Fruit fly (Drosophila melanogaster): Measurements from ENCODE around the gene CG33490.
"Not testable (repeated sequence)": the region's sequence is repeated elsewhere in the genome, so short reads cannot be mapped to it uniquely, and the experiment has no call there.

CG33490 gene

DNA sequence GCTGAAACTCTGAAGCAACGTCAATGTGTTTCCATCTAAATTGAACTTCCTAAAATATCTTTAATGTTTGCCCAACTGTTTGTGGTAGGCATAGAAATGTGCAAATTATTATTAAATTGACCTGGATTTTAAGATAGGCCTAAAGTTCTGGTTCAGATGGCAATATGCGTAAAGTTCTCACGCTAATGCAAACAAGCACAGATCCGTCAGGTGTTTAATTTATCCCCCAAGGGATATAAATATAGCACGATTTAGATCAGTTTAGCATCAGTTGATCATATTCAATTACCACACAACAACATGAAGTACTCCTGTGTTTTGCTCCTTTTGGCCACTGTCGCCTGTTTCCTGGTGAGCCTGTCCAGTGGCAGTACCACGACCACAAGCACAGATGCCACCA is 14.9 kb upstream of the CG33490 start, which contains the start of gene CG7377:
Gene CG7377 (plus strand): TSS at position 301 of the 400 bp plus-strand sequence.
- TF ChIP-seq CG17801 (GFP tag; optimal IDR thresholded peaks at IDR 0.05; ENCODE audit: partially characterized antibody): not testable (repeated sequence)

DNA sequence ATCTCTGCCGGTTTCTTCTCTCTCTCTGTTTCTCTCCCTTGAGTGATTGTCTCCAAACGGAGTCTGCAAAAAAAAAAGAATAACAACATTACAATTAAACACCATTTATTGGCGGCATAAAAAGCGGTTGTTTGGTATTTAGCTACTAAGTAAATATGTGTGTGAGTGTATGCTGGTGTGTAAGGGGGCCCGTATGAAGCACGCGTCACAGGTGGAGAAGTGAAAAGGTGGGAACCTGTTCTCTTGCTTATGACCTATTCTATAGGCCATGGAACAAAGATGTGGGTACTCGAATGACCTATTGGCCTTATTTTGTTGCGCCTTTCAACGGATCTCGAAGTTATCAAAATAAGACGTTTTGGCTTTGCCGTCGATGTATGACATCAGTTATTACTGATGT is 14.1 kb upstream of the CG33490 start:
- no peak for TF ChIP-seq CG17801 (GFP tag; optimal IDR thresholded peaks at IDR 0.05; ENCODE audit: partially characterized antibody)

DNA sequence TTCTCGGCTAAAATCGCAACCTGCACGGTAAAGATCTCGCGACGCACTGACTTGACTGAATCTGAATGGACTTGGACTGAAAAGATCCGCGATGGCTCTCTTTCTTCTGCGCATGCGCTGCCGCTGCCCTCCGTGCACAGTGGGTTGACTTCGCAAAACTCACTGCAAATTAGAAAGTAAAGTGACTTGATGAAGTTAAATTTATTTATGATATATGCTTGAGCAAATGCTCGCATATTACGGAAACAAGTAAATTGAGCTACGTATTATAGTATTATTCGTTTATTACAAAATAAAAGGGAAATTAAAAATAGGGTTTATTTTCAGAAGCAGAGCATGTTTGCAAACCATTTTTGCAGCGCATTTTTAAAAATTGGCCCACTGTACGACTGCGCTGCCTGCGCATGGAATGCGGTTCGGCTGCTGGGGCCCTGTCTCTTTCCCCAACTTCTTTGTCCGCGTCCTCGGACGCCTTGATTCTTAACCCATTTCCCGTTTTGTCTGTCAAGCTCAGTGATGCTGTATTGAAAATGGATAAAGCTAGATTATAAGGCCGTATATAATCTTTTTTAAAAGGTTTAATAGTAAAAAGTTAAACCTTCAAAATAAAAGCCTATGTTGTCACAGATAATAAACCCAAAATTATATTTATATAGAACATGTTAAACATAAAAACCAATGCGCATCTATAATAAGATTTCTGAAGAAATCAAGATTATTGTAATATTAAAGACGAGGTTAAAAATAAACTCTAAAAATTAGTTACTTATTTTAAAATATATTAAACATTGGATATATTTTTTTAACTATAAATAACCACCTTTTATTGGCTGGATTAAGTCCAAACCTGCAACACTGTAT is 13.5 kb upstream of the CG33490 start, which contains the start of gene rt:
Gene rt (minus strand): TSS at position 51 of the 861 bp plus-strand sequence.
- TF ChIP-seq CG17801 (GFP tag; optimal IDR thresholded peaks at IDR 0.05; ENCODE audit: partially characterized antibody): peak; percentile 27

DNA sequence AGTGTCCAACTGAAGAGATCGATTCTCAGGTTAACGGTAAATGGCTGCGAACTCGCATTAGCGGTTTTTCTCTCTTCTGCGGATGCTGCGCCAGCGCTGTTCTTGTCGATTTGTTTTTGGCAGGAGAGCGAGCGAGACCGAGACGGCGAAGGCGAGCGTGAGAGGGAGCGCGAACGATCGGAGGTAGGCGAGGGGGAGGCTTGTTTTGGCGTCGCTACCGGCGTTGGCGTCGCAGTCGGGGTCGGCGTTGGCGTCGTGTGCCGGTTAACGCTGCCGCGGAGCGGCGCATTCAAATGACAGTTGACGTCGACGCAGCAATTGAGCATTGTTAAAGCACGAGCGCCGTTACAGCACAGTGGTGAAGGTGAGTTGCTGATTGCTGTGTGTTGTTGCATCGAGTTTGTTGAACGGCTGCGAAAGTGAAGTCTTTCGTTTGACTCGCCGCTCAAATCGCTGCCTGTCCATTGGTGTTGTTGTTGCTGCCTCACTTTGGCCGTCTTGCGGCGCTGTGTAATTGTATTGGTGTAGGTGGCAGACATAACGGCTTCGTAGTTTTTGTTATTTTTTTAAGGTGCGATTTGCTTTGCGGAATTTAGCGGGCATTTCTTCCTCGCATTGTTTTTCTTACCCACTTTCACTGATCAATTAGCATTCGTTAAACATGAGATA is 12.5 kb upstream of the CG33490 start:
- TF ChIP-seq CG17801 (GFP tag; optimal IDR thresholded peaks at IDR 0.05; ENCODE audit: partially characterized antibody): no peak

DNA sequence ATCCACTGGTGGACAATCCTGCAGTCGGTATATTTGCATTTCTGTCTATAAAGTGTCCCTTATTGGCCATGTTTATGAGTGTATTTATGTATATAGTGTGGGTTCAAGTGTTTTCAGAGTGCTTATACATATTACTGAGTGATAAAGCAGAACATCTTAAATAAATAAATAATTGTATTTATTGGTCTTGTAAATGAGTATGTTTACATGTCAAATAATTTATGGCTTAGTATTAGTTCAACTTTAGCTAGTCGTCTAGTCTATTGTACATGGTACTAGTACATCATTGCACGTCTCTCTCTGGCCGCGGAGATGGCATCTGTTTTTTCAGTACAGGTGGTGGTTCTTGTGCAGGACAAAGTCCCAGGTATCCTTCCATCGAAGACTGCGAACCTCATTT is 9.5 kb upstream of the CG33490 start, which contains the start of gene CG32086:
Gene CG32086 (minus strand): TSS at position 101 of the 400 bp plus-strand sequence.
- no peak for TF ChIP-seq CG17801 (GFP tag; optimal IDR thresholded peaks at IDR 0.05; ENCODE audit: partially characterized antibody)

DNA sequence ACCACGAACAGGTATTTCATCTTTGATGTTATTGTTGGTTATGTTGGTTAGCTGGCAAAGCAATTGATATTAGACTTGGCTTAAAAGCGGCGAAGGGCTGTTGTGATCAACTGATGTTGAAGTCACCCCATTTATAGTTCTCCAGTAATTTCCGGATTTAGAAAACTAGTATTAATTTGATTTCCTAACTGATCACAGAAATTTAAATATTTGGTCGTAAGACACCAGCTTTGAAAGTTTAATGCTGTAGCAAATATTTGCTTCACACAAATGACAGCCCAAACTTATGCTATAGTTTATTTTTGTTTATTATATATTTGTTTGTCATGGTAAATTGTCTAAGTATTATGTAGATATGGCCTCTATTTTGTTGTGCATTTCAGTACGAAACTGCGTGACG is 7.6 kb upstream of the CG33490 start, which contains the start of gene CG33269:
Gene CG33269 (minus strand): TSS at position 101 of the 400 bp plus-strand sequence.
- no peak for TF ChIP-seq CG17801 (GFP tag; optimal IDR thresholded peaks at IDR 0.05; ENCODE audit: partially characterized antibody)

DNA sequence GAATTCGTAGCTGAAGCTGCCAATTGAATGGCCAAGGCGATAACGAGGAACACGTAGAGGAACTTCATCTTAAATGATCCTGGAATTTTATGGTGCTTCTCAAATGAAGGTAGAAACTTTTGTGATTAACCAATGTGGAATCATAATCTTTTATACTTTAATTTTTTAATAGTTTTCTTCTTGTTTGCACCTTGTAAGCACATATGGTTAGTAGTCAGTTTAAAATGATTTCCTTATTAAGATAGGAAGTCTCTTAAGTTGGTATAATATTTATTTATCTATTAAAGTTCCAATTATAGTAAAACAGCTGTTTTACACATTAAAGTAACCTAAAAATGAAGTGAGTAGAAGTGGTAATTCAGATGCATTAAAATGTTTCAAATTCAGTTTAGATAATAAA is 6.5 kb upstream of the CG33490 start, which contains the start of gene CG43391:
Gene CG43391 (minus strand): TSS at position 101 of the 400 bp plus-strand sequence.
- TF ChIP-seq CG17801 (GFP tag; optimal IDR thresholded peaks at IDR 0.05; ENCODE audit: partially characterized antibody): no peak

DNA sequence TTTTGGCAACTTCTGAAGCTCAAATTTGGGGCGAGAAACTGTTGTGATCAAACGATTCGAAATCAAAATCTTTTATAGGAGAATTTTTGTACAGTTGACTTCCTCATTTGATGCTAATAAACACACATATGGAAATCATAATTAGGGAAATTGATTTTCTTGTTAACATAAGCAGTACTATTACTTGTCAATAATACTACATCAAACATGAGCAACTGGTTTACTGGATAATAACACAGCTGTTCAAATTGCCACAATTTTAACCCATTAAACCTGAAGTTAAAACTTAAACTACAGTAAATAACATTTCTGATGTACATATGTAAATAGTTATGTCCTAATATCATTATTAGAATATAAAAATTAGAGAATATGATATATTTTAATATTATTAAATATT is 5.5 kb upstream of the CG33490 start, which contains the start of gene CG43390:
Gene CG43390 (minus strand): TSS at position 32 of the 400 bp plus-strand sequence.
- TF ChIP-seq CG17801 (GFP tag; optimal IDR thresholded peaks at IDR 0.05; ENCODE audit: partially characterized antibody): no peak

DNA sequence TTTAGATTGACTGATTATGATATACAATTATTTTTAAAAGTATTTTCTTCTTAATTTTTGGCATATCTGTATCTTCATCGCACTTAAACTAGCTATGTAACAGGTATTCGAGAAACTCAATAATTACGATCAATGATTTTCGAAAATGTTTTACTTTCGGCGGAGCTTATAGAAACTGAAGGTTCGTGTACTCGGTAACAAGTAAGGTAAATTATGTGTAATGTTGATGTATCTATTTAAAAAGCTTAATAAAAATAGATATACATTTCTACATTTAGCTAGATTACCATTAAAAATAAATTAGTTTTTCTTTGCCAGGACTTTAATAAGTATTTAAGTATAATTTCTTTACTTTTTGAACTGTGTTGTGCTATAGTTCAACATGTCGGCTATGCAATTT is 4.4 kb upstream of the CG33490 start:
- TF ChIP-seq CG17801 (GFP tag; optimal IDR thresholded peaks at IDR 0.05; ENCODE audit: partially characterized antibody): no peak

DNA sequence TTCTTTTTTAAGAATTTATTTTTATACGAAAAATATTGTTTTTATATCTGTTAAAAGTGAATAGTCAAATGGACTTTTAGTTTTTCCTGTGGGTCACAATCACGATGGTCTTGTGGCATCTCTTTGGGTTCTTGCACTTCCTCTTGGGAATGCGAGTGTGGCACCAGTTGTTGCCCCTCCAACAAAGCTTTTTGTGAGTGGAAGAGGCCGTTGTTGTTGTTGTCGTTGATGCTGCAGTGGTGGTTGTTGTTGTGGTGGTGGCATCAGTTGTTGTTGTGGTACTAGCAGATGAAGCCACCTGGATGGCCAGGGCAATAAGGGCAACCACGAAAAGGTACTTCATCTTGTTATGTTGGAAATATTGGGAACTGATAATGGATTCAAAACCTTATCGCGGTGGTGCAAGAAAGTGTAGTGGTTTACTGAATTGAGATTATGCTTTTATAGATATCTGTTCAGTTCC is 3.8 kb upstream of the CG33490 start, which contains the start of gene CG33270:
Gene CG33270 (minus strand): TSS at position 413 of the 463 bp plus-strand sequence.
- no peak for TF ChIP-seq CG17801 (GFP tag; optimal IDR thresholded peaks at IDR 0.05; ENCODE audit: partially characterized antibody)

DNA sequence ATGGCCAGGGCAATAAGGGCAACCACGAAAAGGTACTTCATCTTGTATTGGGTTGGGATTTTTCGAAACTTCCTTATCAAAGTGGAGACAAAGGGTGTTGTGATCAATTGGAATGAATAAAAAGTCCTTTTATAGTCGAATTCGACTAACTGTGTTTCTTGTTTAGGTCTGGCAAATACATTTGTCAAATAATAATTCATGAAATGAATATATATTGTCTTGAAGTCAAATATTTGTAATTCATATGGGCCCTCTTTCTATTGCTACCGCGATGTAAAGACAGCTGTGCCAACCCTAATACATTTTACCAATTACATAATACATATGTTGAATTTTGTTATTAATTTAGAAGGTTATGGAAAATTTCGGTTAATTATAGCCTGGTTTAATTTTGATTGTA is 2.9 kb upstream of the CG33490 start, which contains the start of gene CG33271:
Gene CG33271 (minus strand): TSS at position 101 of the 400 bp plus-strand sequence.
- no peak for TF ChIP-seq CG17801 (GFP tag; optimal IDR thresholded peaks at IDR 0.05; ENCODE audit: partially characterized antibody)

DNA sequence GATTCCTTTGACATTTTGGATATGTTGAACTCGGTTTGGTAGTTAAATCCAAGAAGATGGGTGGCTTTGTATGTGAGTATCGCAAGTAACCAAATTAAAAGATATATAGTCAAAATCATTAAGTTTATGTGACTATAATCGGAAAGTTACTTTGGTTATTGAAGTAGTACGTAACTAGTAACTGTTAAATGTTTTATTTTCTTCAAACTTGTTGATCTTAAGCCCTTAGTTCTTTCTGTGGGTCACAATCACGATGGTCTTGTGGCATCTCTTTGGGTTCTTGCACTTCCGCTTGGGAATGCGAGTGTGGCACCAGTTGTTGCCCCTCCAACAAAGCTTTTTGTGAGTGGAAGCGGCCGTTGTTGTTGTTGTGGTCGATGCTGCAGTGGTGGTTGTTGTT is 2.5 kb upstream of the CG33490 start, which contains the start of gene CG33489:
Gene CG33489 (minus strand): TSS at position 101 of the 400 bp plus-strand sequence.
- not testable (repeated sequence) for TF ChIP-seq CG17801 (GFP tag; optimal IDR thresholded peaks at IDR 0.05; ENCODE audit: partially characterized antibody)

DNA sequence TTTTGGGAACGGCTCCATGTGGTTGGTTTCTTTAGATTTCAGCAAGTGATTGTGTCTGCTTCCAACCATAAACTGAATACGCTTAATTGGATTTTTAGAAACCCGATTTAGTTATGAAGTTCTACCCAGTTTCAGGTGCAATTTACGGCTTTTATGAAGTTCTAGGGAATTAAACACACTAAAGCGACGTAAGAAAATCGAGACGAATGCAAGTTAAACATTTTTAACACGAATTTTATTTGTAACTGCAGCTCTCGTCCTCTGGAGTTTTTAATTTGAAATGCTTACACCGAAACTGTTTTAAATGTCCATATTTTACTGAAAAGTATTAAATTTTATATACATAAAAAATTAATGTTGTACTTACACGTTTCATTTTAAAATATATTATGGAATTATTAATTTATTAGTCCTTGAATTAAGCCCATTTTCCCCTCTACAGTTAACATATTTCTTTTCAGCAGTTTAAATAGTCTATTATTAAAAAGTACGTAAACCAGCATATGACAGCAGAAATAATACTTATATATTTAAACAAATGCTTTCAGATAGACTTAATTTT is 10.4 kb downstream of the CG33490 start, which contains the start of the genes CG46412 and CG33267:
Gene CG46412 (minus strand): TSS at position 101 of the 562 bp plus-strand sequence.
Gene CG33267 (plus strand): TSS at position 512 of the 562 bp plus-strand sequence.
- TF ChIP-seq CG17801 (GFP tag; optimal IDR thresholded peaks at IDR 0.05; ENCODE audit: partially characterized antibody): no peak

DNA sequence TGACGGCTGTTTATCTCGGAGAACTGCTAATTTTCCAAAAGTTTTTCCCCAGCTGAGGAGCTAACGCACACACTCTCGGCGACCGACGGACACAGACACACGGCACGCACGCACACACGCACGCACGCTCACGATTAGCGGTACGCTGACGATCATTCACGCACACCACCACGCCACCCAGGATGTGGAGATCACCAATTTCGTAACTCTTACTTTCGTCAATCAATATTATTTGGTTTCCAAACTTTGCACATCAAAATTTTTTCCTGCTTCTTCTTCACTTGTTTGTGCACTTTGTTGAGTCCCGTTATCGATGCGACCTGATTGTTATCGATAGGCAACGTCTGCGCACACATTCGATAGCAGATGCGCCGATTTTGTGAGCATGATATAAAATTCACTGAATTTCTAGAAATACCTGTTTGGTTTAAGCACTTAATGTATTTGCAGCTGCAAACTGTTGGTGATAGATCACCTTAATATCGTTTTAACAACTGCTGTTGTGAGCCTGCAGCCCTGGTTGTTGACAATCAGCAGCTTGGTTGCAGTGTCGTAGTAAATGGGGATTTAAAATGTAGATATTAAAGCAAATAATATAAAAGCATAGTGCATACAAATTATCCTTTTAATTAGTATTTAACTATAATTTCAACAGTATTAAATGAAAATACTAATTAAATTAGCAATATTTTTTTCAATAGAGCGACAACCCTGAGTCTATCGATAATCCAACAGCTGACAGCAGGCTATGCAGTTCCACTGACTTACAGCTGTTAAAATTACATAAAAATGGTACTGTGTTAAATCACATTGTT is 12.3 kb downstream of the CG33490 start, which contains the start of the genes CG7394 and Mob2:
Gene CG7394 (plus strand): TSS at position 51 of the 815 bp plus-strand sequence.
Gene Mob2 (minus strand): TSS at position 288 of the 815 bp plus-strand sequence.
- TF ChIP-seq CG17801 (GFP tag; optimal IDR thresholded peaks at IDR 0.05; ENCODE audit: partially characterized antibody): peak; percentile 86
